Fruit fly (Drosophila melanogaster) S2 (cell line): Measurements from ENCODE around the gene CG45218.

Experiments used
- CG8478 ChIP-seq: fragments of >200 bp; optimal IDR thresholded peaks from 2 replicates; lab custom pipeline; 2018
- CTCF ChIP-seq, 2 experiments: fragments of >200 bp; optimal IDR thresholded peaks; 2 replicates each; lab custom pipeline; 2018

DNA sequence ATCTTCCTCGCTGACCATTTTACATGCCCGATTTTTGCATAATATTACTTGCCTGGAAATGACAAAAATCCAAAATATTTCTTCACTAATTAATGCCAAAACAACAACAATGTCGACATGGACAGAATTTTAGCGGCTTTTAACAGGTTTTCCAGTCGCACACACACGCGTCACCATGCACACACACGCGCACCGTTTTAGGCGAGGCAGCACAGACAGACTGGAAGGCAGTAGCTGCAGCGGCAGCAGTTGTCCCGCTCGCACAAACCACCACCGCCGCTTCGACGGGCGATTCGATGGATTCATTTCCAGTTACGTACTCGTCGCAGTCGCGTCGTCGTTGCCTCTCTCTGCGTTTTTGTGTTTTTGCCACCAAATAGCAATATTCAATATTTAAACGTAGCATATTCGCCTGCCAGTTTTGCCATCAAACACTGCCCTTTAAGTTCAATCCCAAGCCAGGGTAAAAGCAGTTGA lies at the start of gene CG45218:
- TF ChIP-seq CTCF (optimal IDR thresholded peaks at IDR 0.05; lab: Kevin White, UChicago) (no peak), CG8478 (lab: Kevin White, UChicago) (no peak)
